Fruit fly (Drosophila melanogaster) whole organism, wandering third instar larva: ENCODE measurements around the gene ex.

Source experiments
- Abd-B ChIP-seq: fragments of >200 bp; optimal IDR thresholded peaks from 2 replicates; lab custom pipeline; 2017; ENCODE audit warnings: missing biosample characterization, missing genetic modification characterization
- CG32264 ChIP-seq: fragments of 200-800 bp; sonication (Bioruptor generic); optimal IDR thresholded peaks from 2 replicates; lab custom pipeline; 2016; ENCODE audit warnings: missing biosample characterization, missing genetic modification characterization
- CG9705 ChIP-seq: fragments of 200-800 bp; sonication (Bioruptor generic); optimal IDR thresholded peaks from 2 replicates; lab custom pipeline; 2018; ENCODE audit warnings: missing biosample characterization, mild to moderate bottlenecking, missing genetic modification characterization
- CrebA ChIP-seq: fragments of 200-800 bp; sonication (Bioruptor generic); optimal IDR thresholded peaks from 2 replicates; lab custom pipeline; 2016; ENCODE audit warnings: missing biosample characterization, mild to moderate bottlenecking, missing genetic modification characterization, borderline replicate concordance
- Dfd ChIP-seq: fragments of >200 bp; optimal IDR thresholded peaks from 2 replicates; lab custom pipeline; 2017; ENCODE audit warnings: missing biosample characterization, missing genetic modification characterization
- Dif ChIP-seq: fragments of 200-275, 200-300 bp; sonication (Bioruptor generic); optimal IDR thresholded peaks from 2 replicates; lab custom pipeline; 2018; ENCODE audit warnings: missing biosample characterization, missing genetic modification characterization; ENCODE audit not compliant: partially characterized antibody
- GATAd ChIP-seq: sonication (Bioruptor generic); optimal IDR thresholded peaks from 2 replicates; lab custom pipeline; 2016; ENCODE audit warnings: missing biosample characterization, missing genetic modification characterization
- HLH106 ChIP-seq: fragments of 200-800 bp; optimal IDR thresholded peaks from 3 replicates; lab custom pipeline; 2019; ENCODE audit warnings: missing biosample characterization, mild to moderate bottlenecking, missing genetic modification characterization, moderate library complexity
- Hnf4 ChIP-seq: fragments of 200-800 bp; sonication (Bioruptor generic); optimal IDR thresholded peaks from 2 replicates; lab custom pipeline; 2016; ENCODE audit warnings: missing biosample characterization, mild to moderate bottlenecking, missing genetic modification characterization
- Hr78 ChIP-seq: fragments of >200 bp; optimal IDR thresholded peaks from 2 replicates; lab custom pipeline; 2017; ENCODE audit warnings: missing biosample characterization, missing genetic modification characterization
- Hr83 ChIP-seq: fragments of 200-300 bp; sonication (Bioruptor generic); optimal IDR thresholded peaks from 2 replicates; lab custom pipeline; 2016; ENCODE audit warnings: missing biosample characterization, mild to moderate bottlenecking, missing genetic modification characterization, moderate library complexity; ENCODE audit not compliant: poor library complexity, severe bottlenecking
- Jra ChIP-seq: sonication (Bioruptor generic); optimal IDR thresholded peaks from 2 replicates; lab custom pipeline; 2016; ENCODE audit warnings: missing biosample characterization, missing genetic modification characterization
- Mio ChIP-seq: sonication (Bioruptor generic); optimal IDR thresholded peaks from 2 replicates; lab custom pipeline; 2016; ENCODE audit warnings: missing biosample characterization, missing genetic modification characterization
- Myc ChIP-seq: fragments of >200 bp; optimal IDR thresholded peaks from 2 replicates; lab custom pipeline; 2017
- N ChIP-seq: fragments of >200 bp; optimal IDR thresholded peaks from 2 replicates; lab custom pipeline; 2018; ENCODE audit warnings: missing biosample characterization, missing external identifiers, missing genetic modification characterization
- OdsH ChIP-seq: fragments of 200-800 bp; sonication (Bioruptor generic); optimal IDR thresholded peaks from 2 replicates; lab custom pipeline; 2016; ENCODE audit warnings: missing biosample characterization, mild to moderate bottlenecking, missing genetic modification characterization
- Rel ChIP-seq, 2 experiments: fragments of 200-800 bp; sonication (Bioruptor generic) in 1 of 2; optimal IDR thresholded peaks; 2 replicates in 1 of 2; 3 replicates in 1 of 2; lab custom pipeline; 2016 to 2019; ENCODE audit warnings: mild to moderate bottlenecking in 2 of 2, missing biosample characterization in 2 of 2, missing genetic modification characterization in 2 of 2, moderate library complexity in 1 of 2
- Sp1 ChIP-seq: fragments of 200-800 bp; sonication (Bioruptor generic); optimal IDR thresholded peaks from 3 replicates; lab custom pipeline; 2019; ENCODE audit warnings: missing biosample characterization, mild to moderate bottlenecking, missing genetic modification characterization, moderate library complexity
- Vsx2 ChIP-seq: fragments of 200-300, 225-300 bp; sonication (Bioruptor generic); optimal IDR thresholded peaks from 2 replicates; lab custom pipeline; 2018; ENCODE audit warnings: missing biosample characterization, missing genetic modification characterization; ENCODE audit not compliant: partially characterized antibody
- br ChIP-seq: fragments of 200-800 bp; sonication (Bioruptor generic); optimal IDR thresholded peaks from 2 replicates; lab custom pipeline; 2016; ENCODE audit warnings: missing biosample characterization, missing genetic modification characterization
- brk ChIP-seq: fragments of 200-800 bp; sonication (Bioruptor generic); optimal IDR thresholded peaks from 2 replicates; lab custom pipeline; 2016; ENCODE audit warnings: missing biosample characterization, mild to moderate bottlenecking, missing genetic modification characterization
- dl ChIP-seq, 2 experiments: fragments of 175-275, 200-275 bp in 1 of 2; fragments of 200-275 bp in 1 of 2; sonication (Bioruptor generic); optimal IDR thresholded peaks; lab custom pipeline; 2018; ENCODE audit warnings: mild to moderate bottlenecking in 2 of 2, missing biosample characterization in 2 of 2, missing genetic modification characterization in 2 of 2, moderate library complexity in 2 of 2; ENCODE audit not compliant: partially characterized antibody in 2 of 2, insufficient read depth in 1 of 2
- dmrt93B ChIP-seq: fragments of 200-800 bp; sonication (Bioruptor generic); optimal IDR thresholded peaks from 2 replicates; lab custom pipeline; 2018; ENCODE audit warnings: missing biosample characterization, mild to moderate bottlenecking, missing genetic modification characterization
- dsf ChIP-seq: sonication (Bioruptor generic); optimal IDR thresholded peaks from 2 replicates; lab custom pipeline; 2016; ENCODE audit warnings: missing biosample characterization, missing genetic modification characterization, borderline replicate concordance
- ey ChIP-seq: fragments of 200-800 bp; sonication (Bioruptor generic); optimal IDR thresholded peaks from 2 replicates; lab custom pipeline; 2016; ENCODE audit warnings: missing biosample characterization, missing genetic modification characterization
- foxo ChIP-seq, 2 experiments: fragments of 200-800 bp; sonication (Bioruptor generic); optimal IDR thresholded peaks; 2 replicates in 1 of 2; 3 replicates in 1 of 2; lab custom pipeline; 2016 to 2017; ENCODE audit warnings: missing biosample characterization in 2 of 2, missing genetic modification characterization in 2 of 2
- fru ChIP-seq: fragments of 200-800 bp; sonication (Bioruptor generic); optimal IDR thresholded peaks from 3 replicates; lab custom pipeline; 2016; ENCODE audit warnings: missing biosample characterization, mild to moderate bottlenecking, missing genetic modification characterization
- h ChIP-seq: fragments of 200-800 bp; sonication (Bioruptor generic); optimal IDR thresholded peaks from 3 replicates; lab custom pipeline; 2016; ENCODE audit warnings: missing biosample characterization, mild to moderate bottlenecking, missing genetic modification characterization
- jim ChIP-seq: fragments of 175-275, 200-325 bp; sonication (Bioruptor generic); optimal IDR thresholded peaks from 2 replicates; lab custom pipeline; 2016; ENCODE audit warnings: missing biosample characterization, mild to moderate bottlenecking, missing genetic modification characterization
- lola ChIP-seq: fragments of >200 bp; optimal IDR thresholded peaks from 2 replicates; lab custom pipeline; 2017; ENCODE audit warnings: missing biosample characterization, missing genetic modification characterization
- pan ChIP-seq: fragments of >200 bp; optimal IDR thresholded peaks from 2 replicates; lab custom pipeline; 2017
- psq ChIP-seq: fragments of 200-800 bp; sonication (Bioruptor generic); optimal IDR thresholded peaks from 3 replicates; lab custom pipeline; 2017; ENCODE audit warnings: missing biosample characterization, mild to moderate bottlenecking, missing genetic modification characterization, moderate library complexity
- rgr ChIP-seq: fragments of 200-800 bp; sonication (Bioruptor generic); optimal IDR thresholded peaks from 3 replicates; lab custom pipeline; 2016; ENCODE audit warnings: missing biosample characterization, mild to moderate bottlenecking, missing genetic modification characterization
- sage ChIP-seq: fragments of 200-800 bp; sonication (Bioruptor generic); optimal IDR thresholded peaks from 2 replicates; lab custom pipeline; 2016; ENCODE audit warnings: missing biosample characterization, mild to moderate bottlenecking, missing genetic modification characterization
- sv ChIP-seq: fragments of 200-800 bp; sonication (Bioruptor generic); optimal IDR thresholded peaks from 3 replicates; lab custom pipeline; 2016; ENCODE audit warnings: missing biosample characterization, missing genetic modification characterization
- tai ChIP-seq: sonication (Bioruptor generic); optimal IDR thresholded peaks from 2 replicates; lab custom pipeline; 2016; ENCODE audit warnings: missing biosample characterization, missing genetic modification characterization
- usp ChIP-seq: fragments of >200 bp; optimal IDR thresholded peaks from 2 replicates; lab custom pipeline; 2017; ENCODE audit warnings: missing biosample characterization, missing genetic modification characterization
- woc ChIP-seq: sonication (Bioruptor generic); optimal IDR thresholded peaks from 2 replicates; lab custom pipeline; 2016; ENCODE audit warnings: missing biosample characterization, mild to moderate bottlenecking, missing genetic modification characterization

Gene ex

dm6 chr2L:414593-415399, 16.2 kb upstream of the ex start, which contains the start of the genes AP-2alpha and ebi:
Gene AP-2alpha (minus strand): TSS chr2L:414777.
Gene ebi (plus strand): TSS chr2L:415067.
- TF ChIP-seq Mio (GFP tag; lab: Kevin White, UChicago) (no peak), Hnf4 (GFP tag; lab: Kevin White, UChicago) (no peak), psq (GFP tag; lab: Kevin White, UChicago) (peak; percentile 75), Rel (GFP tag; optimal IDR thresholded peaks at IDR 0.05; lab: Kevin White, UChicago) (no peak), Rel (tag; optimal IDR thresholded peaks at IDR 0.05; lab: Kevin White, UChicago) (peak; percentile 60), HLH106 (tag; lab: Kevin White, UChicago) (peak; percentile 88), h (GFP tag; lab: Kevin White, UChicago) (peak; percentile 89), jim (no peak), Sp1 (GFP tag; lab: Kevin White, UChicago) (peak; percentile 88), sv (GFP tag; lab: Kevin White, UChicago) (peak; percentile 86), rgr (GFP tag; lab: Kevin White, UChicago) (peak; percentile 83), dsf (GFP tag; lab: Kevin White, UChicago) (peak; percentile 69), lola (GFP tag; lab: Kevin White, UChicago) (no peak), br (GFP tag; lab: Kevin White, UChicago) (peak; percentile 89), GATAd (no peak), foxo (GFP tag; optimal IDR thresholded peaks at IDR 0.05; lab: Kevin White, UChicago) (peak in 1 of 2 experiments; percentile 90), N (GFP tag; lab: Kevin White, UChicago) (no peak), Myc (no peak), Dfd (GFP tag; lab: Kevin White, UChicago) (no peak), CG9705 (GFP tag; lab: Kevin White, UChicago) (peak; percentile 73), usp (GFP tag; lab: Kevin White, UChicago) (no peak), pan (lab: Kevin White, UChicago) (no peak), Vsx2 (GFP tag; lab: Kevin White, UChicago) (no peak), Dif (GFP tag; lab: Kevin White, UChicago) (no peak), CG32264 (GFP tag; lab: Kevin White, UChicago) (peak; percentile 17), dmrt93B (GFP tag; lab: Kevin White, UChicago) (peak; percentile 81), woc (GFP tag; lab: Kevin White, UChicago) (peak; percentile 97), Hr83 (GFP tag; lab: Kevin White, UChicago) (no peak), dl (GFP tag; optimal IDR thresholded peaks at IDR 0.05; lab: Kevin White, UChicago; ENCODE audit: insufficient read depth in 1 of 2, partially characterized antibody in 2 of 2) (no peak), ey (GFP tag; lab: Kevin White, UChicago) (peak; percentile 89), Hr78 (no peak), Abd-B (no peak), tai (GFP tag; lab: Kevin White, UChicago) (no peak), brk (GFP tag; lab: Kevin White, UChicago) (no peak), OdsH (GFP tag; lab: Kevin White, UChicago) (peak; percentile 82), Jra (GFP tag; lab: Kevin White, UChicago) (peak; percentile 71), fru (GFP tag; lab: Kevin White, UChicago) (peak; percentile 94), CrebA (GFP tag; lab: Kevin White, UChicago) (no peak), sage (GFP tag; lab: Kevin White, UChicago) (no peak)
- TF ChIP-seq, all 38 proteins: peak for 18
